Worm (Caenorhabditis elegans): Measurements from ENCODE around the gene lst-6.
A peak's percentile ranks its signal among the peaks of the same experiment; 100 is the strongest.
"Not testable (repeated sequence)": the region's sequence is repeated elsewhere in the genome, so short reads cannot be mapped to it uniquely, and the experiment has no call there.

Gene lst-6

DNA sequence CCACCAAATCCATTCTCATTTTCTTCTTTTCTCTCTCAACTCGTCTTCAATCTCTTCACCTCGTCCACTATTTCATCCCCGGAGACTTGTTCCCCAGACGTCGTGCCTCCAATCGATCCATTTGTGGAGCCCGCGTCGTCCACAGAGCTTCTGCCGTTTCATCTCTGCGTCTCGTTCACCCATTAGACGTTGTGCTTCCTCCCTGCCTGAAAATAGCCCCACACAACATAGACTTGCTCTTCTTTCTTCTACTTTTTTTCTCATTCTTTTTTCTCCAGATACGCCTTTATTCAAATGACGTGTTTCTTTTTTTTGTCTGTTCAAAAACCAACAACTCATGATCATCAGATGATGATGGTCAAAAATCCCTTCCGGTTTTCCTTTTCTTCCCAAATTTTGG is 29.4 kb downstream of the lst-6 start (continued):
- TF ChIP-seq R02D3.7 (tag; optimal IDR thresholded peaks at IDR 0.05) (no peak), ama-1 (optimal IDR thresholded peaks at IDR 0.05) (no peak), ceh-82 (tag; optimal IDR thresholded peaks at IDR 0.05) (no peak), lin-39 (tag; optimal IDR thresholded peaks at IDR 0.05) (no peak), sma-9 (GFP tag; optimal IDR thresholded peaks at IDR 0.05) (peak; percentile 67), sma-9 (tag; optimal IDR thresholded peaks at IDR 0.05) (no peak), snpc-4 (tag; optimal IDR thresholded peaks at IDR 0.05) (peak; percentile 26), mdl-1 (tag; optimal IDR thresholded peaks at IDR 0.05) (no peak), alr-1 (tag; optimal IDR thresholded peaks at IDR 0.05) (no peak), Y55F3AM.14 (GFP tag; optimal IDR thresholded peaks at IDR 0.05) (peak; percentile 77), ceh-16 (tag; optimal IDR thresholded peaks at IDR 0.05) (no peak), nhr-77 (tag; optimal IDR thresholded peaks at IDR 0.05) (no peak), dmd-4 (tag; optimal IDR thresholded peaks at IDR 0.05) (no peak), nhr-21 (tag; optimal IDR thresholded peaks at IDR 0.05) (no peak), unc-55 (GFP tag; optimal IDR thresholded peaks at IDR 0.05) (peak; percentile 82), unc-62 (GFP tag; optimal IDR thresholded peaks at IDR 0.05) (peak; percentile 16), nhr-10 (tag; optimal IDR thresholded peaks at IDR 0.05) (no peak), nhr-6 (tag; optimal IDR thresholded peaks at IDR 0.05) (no peak), mab-5 (tag; optimal IDR thresholded peaks at IDR 0.05) (peak; percentile 24), aly-2 (tag; optimal IDR thresholded peaks at IDR 0.05) (no peak), nhr-23 (tag; optimal IDR thresholded peaks at IDR 0.05) (no peak), ztf-1 (GFP tag; conservative IDR thresholded peaks at IDR 0.05) (no peak), nhr-237 (tag; optimal IDR thresholded peaks at IDR 0.05) (no peak), unc-39 (tag; optimal IDR thresholded peaks at IDR 0.05) (no peak), lin-11 (tag; optimal IDR thresholded peaks at IDR 0.05) (peak; percentile 42)

DNA sequence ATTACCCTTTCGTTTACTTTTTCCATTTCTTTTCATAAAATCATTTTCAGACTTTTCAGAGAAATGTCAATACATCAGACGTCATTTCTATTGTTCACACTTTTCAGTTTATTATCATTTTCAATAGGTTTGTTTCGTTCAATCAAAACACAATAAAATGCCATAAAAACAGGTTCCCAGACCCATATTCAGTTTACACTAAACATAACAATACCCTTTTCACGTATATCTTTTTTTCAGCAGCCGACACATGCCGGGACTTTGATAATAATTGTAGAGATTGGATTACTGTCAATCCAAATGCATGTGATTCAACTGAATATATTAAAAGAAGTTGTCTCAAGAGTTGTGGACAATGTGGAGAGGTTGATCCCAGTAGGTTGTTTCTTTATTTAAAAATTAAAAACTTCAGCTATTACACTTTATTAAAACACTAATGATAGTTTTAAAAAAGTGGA is 32.5 kb downstream of the lst-6 start, which contains the start of gene C15F1.1:
C15F1.1 (plus strand) TSS at position 51 of the 458 bp plus-strand sequence.
- peak; percentile 67 for TF ChIP-seq snpc-4 (tag; optimal IDR thresholded peaks at IDR 0.05)
- TF ChIP-seq dmd-4 (tag; optimal IDR thresholded peaks at IDR 0.05) = no peak

DNA sequence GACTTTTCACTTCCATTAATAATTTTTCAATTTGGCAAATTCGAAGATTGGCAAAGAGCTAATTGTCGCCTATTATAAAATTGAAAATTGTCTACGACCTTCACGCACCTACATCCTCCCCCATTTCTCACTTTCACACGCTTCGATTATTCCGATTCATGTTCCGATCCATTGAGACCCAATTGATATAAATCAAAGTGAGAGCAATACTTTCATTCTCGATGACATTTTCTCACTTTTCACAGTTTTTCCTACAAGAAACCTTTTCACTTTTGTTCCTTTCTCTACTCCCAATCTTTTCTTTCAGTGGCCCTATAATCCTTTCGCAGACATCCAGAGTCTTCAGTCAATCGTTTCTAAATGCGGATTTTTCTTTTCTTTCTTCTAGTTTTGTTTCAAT is 42.7 kb downstream of the lst-6 start, which contains the start of gene C15F1.2:
C15F1.2 (plus strand) TSS at position 308 of the 400 bp plus-strand sequence.
- TF ChIP-seq ztf-1 (GFP tag; conservative IDR thresholded peaks at IDR 0.05) (no peak), blmp-1 (tag; optimal IDR thresholded peaks at IDR 0.05; ENCODE audit: insufficient read depth) (peak; percentile 34), nhr-237 (tag; optimal IDR thresholded peaks at IDR 0.05) (no peak)

DNA sequence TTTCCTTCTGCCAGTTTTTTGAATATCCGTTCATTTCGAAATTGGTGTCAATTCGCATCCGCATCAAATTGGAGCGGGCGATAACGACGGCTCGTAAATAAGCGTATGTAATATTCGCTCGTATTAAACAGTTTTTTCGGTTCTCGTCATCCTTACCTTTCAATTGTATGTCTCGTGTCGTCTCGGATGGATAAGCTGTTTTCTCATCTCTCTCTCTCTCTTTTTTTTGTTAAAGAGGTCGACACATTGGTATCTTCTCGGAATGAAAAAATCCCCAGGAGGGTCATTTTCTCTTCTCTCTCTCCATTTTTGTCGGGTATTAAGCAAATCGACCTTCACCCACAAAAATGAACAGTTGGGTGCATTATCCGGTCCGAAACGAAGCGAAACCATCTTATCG is 43.4 kb downstream of the lst-6 start:
- no peak for TF ChIP-seq nhr-237 (tag; optimal IDR thresholded peaks at IDR 0.05)
- no peak for TF ChIP-seq fos-1 (tag; optimal IDR thresholded peaks at IDR 0.05)
- no peak for TF ChIP-seq lsy-2 (tag; optimal IDR thresholded peaks at IDR 0.05)
- no peak for TF ChIP-seq dmd-4 (tag; optimal IDR thresholded peaks at IDR 0.05)
- no peak for TF ChIP-seq sma-9 (GFP tag; optimal IDR thresholded peaks at IDR 0.05)
- TF ChIP-seq sma-9 (tag; optimal IDR thresholded peaks at IDR 0.05) = no peak
- TF ChIP-seq sma-3 (GFP tag; optimal IDR thresholded peaks at IDR 0.05) = no peak

DNA sequence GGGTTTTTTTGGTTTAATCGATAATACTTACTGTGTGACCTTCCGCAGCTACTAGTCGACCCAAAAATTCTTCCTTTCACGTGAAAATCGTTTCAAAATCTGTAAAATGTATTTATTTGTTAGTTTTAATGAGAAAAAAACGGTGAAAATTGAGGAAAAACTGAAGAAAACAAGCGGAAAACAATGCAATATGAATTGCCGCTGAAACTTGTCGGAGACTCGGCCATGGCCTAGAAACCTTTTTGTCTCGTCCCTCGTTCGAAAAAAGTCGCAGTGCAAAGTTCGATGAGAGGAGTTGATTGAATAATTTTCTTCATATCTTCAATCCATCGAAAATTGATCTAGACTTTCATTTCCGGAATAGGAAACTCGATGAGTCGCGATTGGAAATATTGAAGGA is 44.6 kb downstream of the lst-6 start, which contains the start of gene C15F1.8:
C15F1.8 (minus strand) TSS at position 101 of the 400 bp plus-strand sequence.
- not testable (repeated sequence) for TF ChIP-seq elt-3 (tag; optimal IDR thresholded peaks at IDR 0.05); ceh-16 (tag; optimal IDR thresholded peaks at IDR 0.05); blmp-1 (tag; optimal IDR thresholded peaks at IDR 0.05; ENCODE audit: insufficient read depth)

DNA sequence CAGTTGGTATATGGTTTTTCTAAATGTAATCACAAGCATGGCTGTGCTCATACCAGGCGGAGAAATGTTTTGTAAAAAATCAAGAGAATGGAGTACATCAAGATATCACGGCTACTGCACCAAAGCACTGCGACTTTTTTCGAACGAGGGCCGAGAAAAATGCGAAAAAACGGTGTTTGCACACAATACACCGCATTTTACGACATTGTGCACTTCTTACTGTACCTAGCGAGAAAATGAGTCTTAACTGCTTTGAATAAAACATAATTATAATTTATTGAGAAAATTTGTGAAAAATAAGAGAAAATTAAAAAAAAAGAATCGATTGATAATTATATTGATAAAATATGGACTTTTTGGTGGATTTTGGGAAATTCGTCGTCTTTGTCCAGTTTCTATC is 46.6 kb downstream of the lst-6 start:
- TF ChIP-seq lsy-2 (tag; optimal IDR thresholded peaks at IDR 0.05) (peak in 1 of 2 experiments; percentile 72), unc-62 (GFP tag; optimal IDR thresholded peaks at IDR 0.05) (no peak), nhr-237 (tag; optimal IDR thresholded peaks at IDR 0.05) (no peak), crh-2 (tag; optimal IDR thresholded peaks at IDR 0.05) (no peak)

Measured in whole organism, L2 larva.